Worm (Caenorhabditis elegans) whole organism, L3 larva: Measurements from ENCODE around the gene C53A5.13.

Source experiments
- ceh-28 ChIP-seq: fragments of 150-350 bp; optimal IDR thresholded peaks from 2 replicates; lab custom pipeline; 2014; ENCODE audit warnings: missing biosample characterization, missing genetic modification reagents, missing genetic modification characterization
- ztf-11 ChIP-seq: fragments of 150-350 bp; optimal IDR thresholded peaks from 2 replicates; lab custom pipeline; 2014; ENCODE audit warnings: missing biosample characterization, missing genetic modification characterization

DNA sequence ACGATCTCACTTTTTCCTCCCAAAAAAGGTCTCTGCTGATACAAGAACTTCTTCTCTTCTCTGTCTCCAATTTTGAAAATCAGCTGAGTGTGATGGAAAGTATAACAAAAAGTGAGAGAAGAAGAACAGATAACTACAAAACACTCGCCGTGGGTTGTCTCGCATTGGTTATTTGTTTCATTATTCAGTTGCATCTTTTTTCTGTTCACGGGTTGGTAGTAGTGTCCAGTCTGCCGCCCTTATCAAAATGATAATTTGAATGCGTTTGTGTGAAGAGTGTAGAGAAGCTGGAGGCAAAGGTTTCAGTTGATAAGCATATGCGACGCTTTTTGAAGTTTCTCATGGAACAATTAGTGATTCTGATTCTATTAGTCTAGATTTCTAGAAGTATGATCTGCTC, 43.6 kb upstream of the C53A5.13 start:
- TF ChIP-seq ztf-11 (no peak), ceh-28 (tag; lab: Kevin White, UChicago) (no peak)
